Worm (Caenorhabditis elegans) whole organism, young adult: ENCODE data around the gene K02E11.3.

Source experiments
- F39B2.1 ChIP-seq: fragments of 200-800 bp; sonication (Bioruptor generic); IDR thresholded peaks from 2 replicates; pipeline ENCODE4 v1.3.6; 2022; ENCODE audit warnings: missing genetic modification reagents, missing genetic modification characterization, missing compliant biosample characterization
- dpl-1 ChIP-seq: fragments of 150-350 bp; optimal IDR thresholded peaks from 2 replicates; lab custom pipeline; 2014; ENCODE audit warnings: missing biosample characterization, missing genetic modification reagents, missing genetic modification characterization
- nhr-90 ChIP-seq: sonication (generic microtip); optimal IDR thresholded peaks from 2 replicates; lab custom pipeline; 2016; ENCODE audit warnings: missing genotype, mild to moderate bottlenecking, missing genetic modification characterization, missing compliant biosample characterization
- ztf-6 ChIP-seq: fragments of 200-800 bp; sonication (Bioruptor generic); IDR thresholded peaks from 2 replicates; pipeline ENCODE4 v1.3.6; 2022; ENCODE audit warnings: missing genetic modification reagents, missing genetic modification characterization, missing compliant biosample characterization

DNA sequence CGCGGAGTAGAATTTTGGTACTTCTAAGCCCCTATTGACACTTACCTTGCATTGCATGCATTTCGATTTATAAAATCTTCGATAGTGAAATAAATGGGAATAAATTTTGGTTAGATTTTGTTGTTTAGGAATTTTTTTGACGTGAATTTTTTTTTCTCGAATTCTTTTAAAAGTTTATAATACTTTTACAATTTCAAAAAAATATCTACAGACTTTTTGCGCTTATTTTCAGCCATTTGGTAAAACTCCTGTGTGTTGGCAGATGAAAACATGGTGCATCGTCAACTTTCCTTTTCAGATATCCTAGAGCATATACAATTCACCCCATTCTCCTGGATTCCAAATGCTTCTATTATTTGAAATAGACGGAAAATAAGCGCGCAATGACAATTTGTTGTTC lies 44.0 kb upstream of the K02E11.3 start, which contains the start of gene F14D7.18:
- no peak for TF ChIP-seq nhr-90 (tag; lab: Kevin White, UChicago)
- TF ChIP-seq ztf-6 (GFP tag; lab: Robert Waterston, UW), result no peak
- TF ChIP-seq dpl-1, result no peak
- TF ChIP-seq F39B2.1 (GFP tag; lab: Robert Waterston, UW), result no peak
